Fruit fly (Drosophila melanogaster): Measurements from ENCODE around the gene CG31735.

- TF ChIP-seq Sin3A (optimal IDR thresholded peaks at IDR 0.05) (no peak), h (optimal IDR thresholded peaks at IDR 0.05) (no peak), psq (optimal IDR thresholded peaks at IDR 0.05) (no peak), insv (optimal IDR thresholded peaks at IDR 0.05) (no peak), Myc (optimal IDR thresholded peaks at IDR 0.05) (no peak), ttk (optimal IDR thresholded peaks at IDR 0.05) (no peak)
Observed at dm6 chr2L:15941141-15941540, 45.9 kb downstream of the CG31735 start, which contains the start of gene CG12448.

Data from Kc167 (cell line).